Worm (Caenorhabditis elegans) whole organism, L3 larva: ENCODE results near the gene srbc-40.

Experiments used
- ceh-9 ChIP-seq: sonication (generic microtip); optimal IDR thresholded peaks from 2 replicates; lab custom pipeline; 2018; ENCODE audit warnings: missing biosample characterization, missing genetic modification characterization
- daf-12 ChIP-seq: fragments of 150-350 bp; optimal IDR thresholded peaks from 2 replicates; lab custom pipeline; 2014; ENCODE audit warnings: missing biosample characterization, missing genetic modification reagents, missing genetic modification characterization
- egl-27 ChIP-seq: sonication (generic microtip); optimal IDR thresholded peaks from 4 replicates; lab custom pipeline; 2017; ENCODE audit warnings: missing biosample characterization, missing genetic modification reagents, missing genetic modification characterization
- elt-3 ChIP-seq, 3 experiments: fragments of 150-350 bp in 1 of 3; sonication (generic microtip) in 2 of 3; optimal IDR thresholded peaks; 2 replicates in 2 of 3; 4 replicates in 1 of 3; lab custom pipeline; 2014 to 2017; ENCODE audit warnings: missing biosample characterization in 3 of 3, missing genetic modification characterization in 3 of 3

DNA sequence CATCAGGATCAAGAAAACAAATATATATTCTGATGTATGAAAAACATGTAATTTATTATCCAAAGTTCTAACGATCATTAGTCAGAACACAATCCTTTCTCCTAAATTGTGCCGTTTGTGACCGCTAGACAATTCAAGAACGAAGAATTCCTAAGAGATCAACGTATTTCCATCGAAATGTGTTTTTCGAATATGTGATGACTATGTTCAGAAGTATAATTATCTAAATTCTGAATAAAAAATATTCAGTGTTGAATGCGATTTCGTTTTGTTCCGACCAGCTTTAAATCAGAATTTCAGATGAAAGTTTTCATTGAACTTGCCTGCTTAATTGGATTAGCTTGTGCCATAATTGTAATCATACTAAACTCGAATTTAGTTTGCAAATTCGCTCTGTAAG lies 17.4 kb downstream of the srbc-40 start, which contains the start of gene srbc-37:
- TF ChIP-seq ceh-9 (tag; lab: Kevin White, UChicago) (no peak), egl-27 (tag; lab: Kevin White, UChicago) (no peak), elt-3 (tag; optimal IDR thresholded peaks at IDR 0.05; lab: Kevin White, UChicago) (no peak), daf-12 (tag; lab: Kevin White, UChicago) (no peak)
